3 fruit fly cellular contexts compared by ENCODE assay signal in the genomic region with DNA sequence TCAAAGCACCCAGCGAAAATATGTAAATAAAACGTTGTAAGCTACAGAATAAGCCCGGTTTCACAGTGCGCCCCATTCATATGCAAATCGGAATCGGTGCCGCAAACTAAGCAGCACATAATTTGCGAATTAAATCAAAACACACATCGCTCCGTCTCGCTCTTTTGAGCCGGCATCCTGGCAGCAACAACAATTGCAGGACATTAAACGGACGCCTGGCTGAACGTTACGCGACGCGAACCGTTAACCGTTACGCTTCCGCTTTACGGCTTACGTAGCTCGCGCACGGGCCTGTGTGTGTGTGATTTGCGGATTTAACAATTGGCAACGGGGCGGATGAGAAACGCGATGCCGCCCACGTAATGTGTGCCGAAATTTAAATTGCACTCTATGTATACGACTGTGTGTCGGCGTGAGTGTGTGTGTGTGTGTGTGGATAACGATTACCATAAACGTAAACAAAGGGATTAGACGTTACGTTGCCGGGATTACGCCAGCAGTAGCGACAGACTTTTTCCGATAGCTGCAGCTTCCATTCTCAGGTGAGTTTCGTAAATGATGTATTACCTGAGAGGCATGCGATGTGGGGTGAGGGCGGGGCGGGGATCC.
A peak's percentile ranks its signal among the peaks of the same experiment; 100 is the strongest.
TF ChIP-seq lines count a peak whose summit lies in the region.

No protein-coding gene starts in this region.

- TF ChIP-seq CTCF in whole organism, embryonic (GFP tag; optimal IDR thresholded peaks at IDR 0.05; lab: Kevin White, UChicago), result no peak

TF ChIP-seq in whole organism, embryonic, 481 proteins besides CTCF, POLR2A, EP300 and RAD21 (continues in another document):
- TF ChIP-seq Nf-YA (GFP tag; IDR thresholded peaks at IDR 0.05; lab: Robert Waterston, UW) (no peak), row (GFP tag; IDR thresholded peaks at IDR 0.05; lab: Robert Waterston, UW) (no peak), CG4854 (GFP tag; optimal IDR thresholded peaks at IDR 0.05; lab: Kevin White, UChicago) (no peak), Atf-2 (GFP tag; optimal IDR thresholded peaks at IDR 0.05; lab: Kevin White, UChicago) (no peak), Jarid2 (GFP tag; optimal IDR thresholded peaks at IDR 0.05; lab: Kevin White, UChicago) (peak; percentile 82), CG1233 (GFP tag; optimal IDR thresholded peaks at IDR 0.05; lab: Kevin White, UChicago) (no peak), vfl (GFP tag; optimal IDR thresholded peaks at IDR 0.05; lab: Kevin White, UChicago) (no peak), CG13123 (GFP tag; optimal IDR thresholded peaks at IDR 0.05; lab: Kevin White, UChicago) (no peak), Deaf1 (tag; optimal IDR thresholded peaks at IDR 0.05; lab: Kevin White, UChicago) (peak; percentile 40), CG8089 (GFP tag; optimal IDR thresholded peaks at IDR 0.05; lab: Kevin White, UChicago) (no peak), CG33213 (GFP tag; optimal IDR thresholded peaks at IDR 0.05; lab: Kevin White, UChicago) (no peak), CG17568 (GFP tag; optimal IDR thresholded peaks at IDR 0.05; lab: Kevin White, UChicago) (no peak), CG6272 (GFP tag; IDR thresholded peaks at IDR 0.05; lab: Robert Waterston, UW) (no peak), CG31441 (GFP tag; IDR thresholded peaks at IDR 0.05; lab: Robert Waterston, UW) (no peak), Rfx (GFP tag; IDR thresholded peaks at IDR 0.05; lab: Robert Waterston, UW) (no peak), croc (GFP tag; conservative IDR thresholded peaks at IDR 0.05; lab: Robert Waterston, UW) (no peak), B-H1 (GFP tag; IDR thresholded peaks at IDR 0.05; lab: Robert Waterston, UW) (no peak), prd (optimal IDR thresholded peaks at IDR 0.05; lab: Kevin White, UChicago) (no peak), prd (GFP tag; IDR thresholded peaks at IDR 0.05; lab: Robert Waterston, UW) (no peak), CG3281 (GFP tag; optimal IDR thresholded peaks at IDR 0.05; lab: Kevin White, UChicago) (no peak), tll (GFP tag; optimal IDR thresholded peaks at IDR 0.05; lab: Kevin White, UChicago) (no peak), CG9609 (GFP tag; optimal IDR thresholded peaks at IDR 0.05; lab: Kevin White, UChicago) (no peak), CG6689 (GFP tag; IDR thresholded peaks at IDR 0.05; lab: Robert Waterston, UW) (no peak), CG6765 (GFP tag; optimal IDR thresholded peaks at IDR 0.05; lab: Kevin White, UChicago) (no peak), mam (GFP tag; optimal IDR thresholded peaks at IDR 0.05; lab: Kevin White, UChicago) (no peak), az2 (GFP tag; optimal IDR thresholded peaks at IDR 0.05; lab: Kevin White, UChicago) (no peak), corto (GFP tag; optimal IDR thresholded peaks at IDR 0.05; lab: Kevin White, UChicago) (no peak), CG9437 (GFP tag; optimal IDR thresholded peaks at IDR 0.05; lab: Kevin White, UChicago) (peak; percentile 98), ewg (GFP tag; optimal IDR thresholded peaks at IDR 0.05; lab: Kevin White, UChicago) (no peak), CG13296 (GFP tag; optimal IDR thresholded peaks at IDR 0.05; lab: Kevin White, UChicago) (no peak)

TF ChIP-seq in whole organism, prepupa, 60 proteins besides CTCF, POLR2A, EP300 and RAD21:
- TF ChIP-seq CG4318 (GFP tag; optimal IDR thresholded peaks at IDR 0.05; lab: Kevin White, UChicago) (no peak), achi (GFP tag; optimal IDR thresholded peaks at IDR 0.05; lab: Kevin White, UChicago) (no peak), dac (GFP tag; optimal IDR thresholded peaks at IDR 0.05; lab: Kevin White, UChicago) (no peak), svp (GFP tag; lab: Kevin White, UChicago) (peak; percentile 38)
TF ChIP-seq in whole organism, prepupa: peak in this region for 1.

TF ChIP-seq in whole organism, wandering third instar larva, 38 proteins besides CTCF, POLR2A, EP300 and RAD21:
- no peak for TF ChIP-seq pan (optimal IDR thresholded peaks at IDR 0.05; lab: Kevin White, UChicago)
- peak; percentile 64 for TF ChIP-seq Dfd (GFP tag; optimal IDR thresholded peaks at IDR 0.05; lab: Kevin White, UChicago)
